Worm (Caenorhabditis elegans): ENCODE results near the gene str-182.

The str-182 gene

DNA sequence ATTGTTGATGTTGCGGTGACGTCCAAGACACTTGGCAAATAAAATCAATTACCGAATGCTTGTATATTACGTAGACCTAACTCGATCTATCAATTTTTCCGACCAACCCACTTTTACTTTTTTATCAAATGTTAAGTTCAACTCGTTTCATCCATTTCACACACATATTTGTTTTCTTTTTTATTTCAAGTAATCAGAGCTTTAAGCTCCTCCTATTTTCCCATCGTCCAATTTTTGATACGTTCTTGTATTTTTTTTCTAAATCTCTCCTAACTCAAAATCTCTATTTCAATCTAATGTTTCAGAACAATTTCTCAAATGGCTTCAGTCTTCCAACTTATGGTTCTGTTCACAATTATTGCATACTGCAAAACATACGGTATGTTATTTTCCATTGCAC, 34.8 kb downstream of the str-182 start, which contains the start of gene ZK856.6:
Gene ZK856.6 (plus strand): TSS at position 301 of the 400 bp plus-strand sequence.
- TF ChIP-seq ceh-34 (tag; optimal IDR thresholded peaks at IDR 0.05) (no peak), odd-2 (tag; optimal IDR thresholded peaks at IDR 0.05) (no peak), sdc-2 (tag; optimal IDR thresholded peaks at IDR 0.05) (no peak), eyg-1 (tag; optimal IDR thresholded peaks at IDR 0.05) (no peak), nhr-11 (tag; optimal IDR thresholded peaks at IDR 0.05) (no peak), madf-2 (tag; optimal IDR thresholded peaks at IDR 0.05) (no peak), hlh-15 (tag; optimal IDR thresholded peaks at IDR 0.05) (no peak), syd-9 (tag; optimal IDR thresholded peaks at IDR 0.05) (no peak), zip-5 (tag; optimal IDR thresholded peaks at IDR 0.05) (no peak), ref-2 (tag; optimal IDR thresholded peaks at IDR 0.05) (no peak), pax-1 (tag; optimal IDR thresholded peaks at IDR 0.05) (no peak), dve-1 (tag; optimal IDR thresholded peaks at IDR 0.05) (no peak), lim-6 (tag; optimal IDR thresholded peaks at IDR 0.05) (no peak), che-1 (tag; optimal IDR thresholded peaks at IDR 0.05) (no peak), ets-4 (tag; optimal IDR thresholded peaks at IDR 0.05) (no peak), T23F11.4 (GFP tag; optimal IDR thresholded peaks at IDR 0.05) (no peak), ceh-2 (tag; optimal IDR thresholded peaks at IDR 0.05) (no peak), npax-4 (tag; optimal IDR thresholded peaks at IDR 0.05) (no peak), sox-2 (GFP tag; IDR thresholded peaks at IDR 0.05) (no peak), F13H6.1 (tag; optimal IDR thresholded peaks at IDR 0.05) (no peak)

DNA sequence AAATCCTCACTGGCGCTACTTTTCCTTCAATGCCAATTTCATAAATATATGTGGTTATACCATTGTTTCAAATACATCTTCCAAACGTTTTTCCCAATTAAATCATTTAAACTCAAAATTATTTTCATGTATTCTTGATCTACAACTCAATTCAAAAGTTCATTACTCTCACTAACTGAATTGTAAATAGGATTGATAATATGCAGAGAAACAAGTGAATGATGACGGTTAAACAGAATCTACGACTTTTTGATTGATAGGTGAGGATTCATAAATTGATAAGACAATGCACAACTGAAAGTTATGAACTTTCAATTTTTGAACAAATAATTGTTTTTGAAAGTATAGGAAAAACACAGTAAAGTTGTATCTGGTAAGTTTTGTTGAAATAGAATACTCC, 42.0 kb downstream of the str-182 start:
- TF ChIP-seq eyg-1 (tag; optimal IDR thresholded peaks at IDR 0.05) (no peak), ttx-3 (tag; optimal IDR thresholded peaks at IDR 0.05) (no peak), ceh-2 (tag; optimal IDR thresholded peaks at IDR 0.05) (no peak), unc-55 (GFP tag; optimal IDR thresholded peaks at IDR 0.05) (no peak), pha-4 (tag; optimal IDR thresholded peaks at IDR 0.05) (no peak), rnt-1 (tag; optimal IDR thresholded peaks at IDR 0.05) (no peak), C38D4.7 (GFP tag; optimal IDR thresholded peaks at IDR 0.05) (no peak), ceh-9 (tag; optimal IDR thresholded peaks at IDR 0.05) (no peak)

DNA sequence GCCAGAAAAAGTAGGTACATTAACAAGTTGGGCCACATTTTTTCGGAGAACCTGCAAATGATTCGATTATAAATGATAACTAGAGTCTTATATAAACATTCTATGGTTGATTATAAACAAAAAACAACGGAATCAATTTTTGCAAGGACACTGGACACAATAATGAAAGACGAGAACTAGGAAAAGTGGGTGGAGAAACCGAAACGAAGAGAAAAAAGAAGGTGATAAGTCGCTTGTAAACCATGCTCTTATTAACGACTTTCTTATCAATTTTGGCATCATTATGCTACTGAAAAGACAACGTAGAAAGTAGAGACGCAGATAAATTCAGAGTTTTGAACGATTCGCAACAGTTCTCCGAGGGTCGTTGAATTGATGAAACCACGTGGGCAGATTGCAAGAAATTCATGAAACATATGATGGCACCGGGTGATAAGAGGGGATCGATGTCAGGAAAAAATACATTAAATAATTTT, 43.1 kb downstream of the str-182 start, which contains the start of gene ZK856.5:
Gene ZK856.5 (minus strand): TSS at position 51 of the 476 bp plus-strand sequence.
- TF ChIP-seq ceh-18 (tag; optimal IDR thresholded peaks at IDR 0.05) (no peak), elt-2 (tag; optimal IDR thresholded peaks at IDR 0.05) (peak; percentile 44)

DNA sequence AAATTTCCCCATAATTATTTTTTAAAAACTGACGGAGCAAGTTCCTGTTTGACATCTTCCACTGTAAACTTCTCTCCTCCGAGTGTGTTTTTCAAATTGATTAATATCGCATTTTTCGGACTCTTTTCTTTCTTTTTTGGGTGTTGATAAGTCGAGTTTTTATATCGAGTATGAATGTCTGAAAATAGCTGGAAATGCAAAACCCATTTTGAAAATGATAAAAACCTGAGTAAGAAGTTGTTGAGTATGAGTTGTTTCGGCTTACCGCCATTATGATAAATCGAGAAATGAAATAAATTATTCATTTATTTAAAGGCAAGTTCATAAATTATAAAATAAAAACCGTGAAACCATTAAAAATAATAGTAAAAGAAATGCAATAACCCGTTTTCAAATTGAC, 47.5 kb downstream of the str-182 start, which contains the start of gene ZK856.18:
Gene ZK856.18 (minus strand): TSS at position 289 of the 400 bp plus-strand sequence.
- no peak for TF ChIP-seq ceh-48 (tag; optimal IDR thresholded peaks at IDR 0.05)
- TF ChIP-seq pax-1 (tag; optimal IDR thresholded peaks at IDR 0.05), result no peak
- TF ChIP-seq unc-42 (tag; optimal IDR thresholded peaks at IDR 0.05), result no peak
- no peak for TF ChIP-seq ceh-14 (tag; optimal IDR thresholded peaks at IDR 0.05)
- no peak for TF ChIP-seq ceh-45 (GFP tag; IDR thresholded peaks at IDR 0.05)
- no peak for TF ChIP-seq fax-1 (tag; optimal IDR thresholded peaks at IDR 0.05)
- TF ChIP-seq lim-6 (tag; optimal IDR thresholded peaks at IDR 0.05), result no peak
- TF ChIP-seq madf-2 (tag; optimal IDR thresholded peaks at IDR 0.05), result no peak
- no peak for TF ChIP-seq pha-4 (tag; optimal IDR thresholded peaks at IDR 0.05)
- no peak for TF ChIP-seq K09A11.1 (tag; optimal IDR thresholded peaks at IDR 0.05; ENCODE audit: insufficient read depth)
- TF ChIP-seq ceh-19 (GFP tag; optimal IDR thresholded peaks at IDR 0.05), result no peak
- TF ChIP-seq F13H6.1 (tag; optimal IDR thresholded peaks at IDR 0.05), result no peak
- no peak for TF ChIP-seq K02D7.2 (tag; optimal IDR thresholded peaks at IDR 0.05)
- no peak for TF ChIP-seq tbx-7 (tag; optimal IDR thresholded peaks at IDR 0.05)
- TF ChIP-seq lin-11 (tag; optimal IDR thresholded peaks at IDR 0.05), result no peak

Measured in whole organism, late embryonic.